Fruit fly (Drosophila melanogaster): ENCODE results near the gene CG18747.
A peak's percentile ranks its signal among the peaks of the same experiment; 100 is the strongest.

DNA sequence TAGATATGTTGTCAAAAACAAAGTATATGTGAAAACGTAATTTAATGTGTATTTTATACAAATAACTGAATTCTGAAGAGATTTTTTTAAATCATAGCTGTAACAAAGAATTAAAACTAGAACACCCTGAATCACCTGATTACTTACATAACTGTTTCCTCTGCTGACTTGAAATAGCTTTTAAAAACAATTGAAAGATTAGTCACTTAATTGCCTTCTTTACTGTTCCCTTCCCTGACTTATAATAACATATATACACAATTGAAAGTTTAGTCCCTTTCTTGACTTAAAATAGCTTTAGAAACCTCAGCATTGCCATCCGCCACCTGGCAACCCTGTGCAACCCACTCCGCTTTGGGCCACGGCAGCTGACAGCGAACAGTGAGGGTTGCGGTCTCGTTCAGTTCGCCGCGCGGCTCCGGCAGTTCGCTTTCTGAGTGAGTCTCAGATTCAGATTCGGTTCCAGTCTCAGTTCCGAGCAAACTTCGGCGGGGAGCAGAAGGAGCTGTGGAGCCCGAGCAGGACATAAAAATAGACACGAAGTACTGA is 30.8 kb upstream of the CG18747 start, which contains the start of gene CG34384:
- no peak for TF ChIP-seq rn (GFP tag; IDR thresholded peaks at IDR 0.05)
- TF ChIP-seq Pif1A (GFP tag; optimal IDR thresholded peaks at IDR 0.05): peak; percentile 21
